Worm (Caenorhabditis elegans) whole organism, L1 larva: ENCODE data around the gene atgl-1.
A peak's percentile ranks its signal among the peaks of the same experiment; 100 is the strongest.

ENCODE experiments used
- C04F5.9 ChIP-seq: sonication (generic microtip); optimal IDR thresholded peaks from 2 replicates; lab custom pipeline; 2016; ENCODE audit warnings: missing genetic modification characterization, missing compliant biosample characterization
- C34B4.2 ChIP-seq: sonication (generic microtip); optimal IDR thresholded peaks from 2 replicates; lab custom pipeline; 2017; ENCODE audit warnings: mild to moderate bottlenecking, missing genetic modification characterization, missing compliant biosample characterization
- F16B12.6 ChIP-seq: fragments of 150-350 bp; optimal IDR thresholded peaks from 2 replicates; lab custom pipeline; 2014; ENCODE audit warnings: missing biosample characterization, missing genetic modification characterization
- Y116A8C.19 ChIP-seq: sonication (generic microtip); optimal IDR thresholded peaks from 2 replicates; lab custom pipeline; 2016; ENCODE audit warnings: missing compliant biosample characterization, missing genetic modification characterization, borderline replicate concordance
- alr-1 ChIP-seq: fragments of 200-800 bp; sonication (Bioruptor generic); optimal IDR thresholded peaks from 2 replicates; lab custom pipeline; 2018; ENCODE audit warnings: borderline replicate concordance, mild to moderate bottlenecking, missing genetic modification characterization, missing compliant biosample characterization
- ama-1 ChIP-seq: fragments of 150-350 bp; optimal IDR thresholded peaks from 2 replicates; lab custom pipeline; 2014
- ceh-63 ChIP-seq: fragments of 200-800 bp; sonication (Bioruptor generic); optimal IDR thresholded peaks from 2 replicates; lab custom pipeline; 2018; ENCODE audit warnings: mild to moderate bottlenecking, missing genetic modification characterization, missing compliant biosample characterization
- ceh-8 ChIP-seq: fragments of 200-800 bp; sonication (Bioruptor generic); optimal IDR thresholded peaks from 2 replicates; lab custom pipeline; 2018; ENCODE audit warnings: mild to moderate bottlenecking, missing genetic modification characterization, moderate library complexity, missing compliant biosample characterization
- ceh-88 ChIP-seq: fragments of 200-800 bp; sonication (Bioruptor generic); IDR thresholded peaks from 2 replicates; pipeline ENCODE4 v1.3.6; 2022; ENCODE audit warnings: missing genetic modification characterization, missing compliant biosample characterization
- ceh-90 ChIP-seq: sonication (generic microtip); optimal IDR thresholded peaks from 2 replicates; lab custom pipeline; 2016; ENCODE audit warnings: missing genetic modification characterization, missing compliant biosample characterization
- ces-1 ChIP-seq: fragments of 150-350 bp; optimal IDR thresholded peaks from 2 replicates; lab custom pipeline; 2014; ENCODE audit warnings: missing biosample characterization, missing genetic modification reagents, missing genetic modification characterization
- dsc-1 ChIP-seq: sonication (generic microtip); optimal IDR thresholded peaks from 2 replicates; lab custom pipeline; 2016; ENCODE audit warnings: mild to moderate bottlenecking, missing genetic modification characterization, missing compliant biosample characterization
- efl-1 ChIP-seq, 4 experiments: fragments of 150-350 bp; optimal IDR thresholded peaks in 3 of 4; peaks in 1 of 4; 1 replicate in 1 of 4; 2 replicates in 3 of 4; lab custom pipeline; 2014; ENCODE audit warnings: missing biosample characterization in 2 of 4, missing genetic modification characterization in 2 of 4, missing genetic modification reagents in 2 of 4
- efl-3 ChIP-seq: fragments of 200-800 bp; sonication (Bioruptor generic); optimal IDR thresholded peaks from 2 replicates; lab custom pipeline; 2018; ENCODE audit warnings: mild to moderate bottlenecking, missing genetic modification characterization, missing compliant biosample characterization
- egl-27 ChIP-seq, 2 experiments: fragments of 150-350 bp in 1 of 2; sonication (generic microtip); optimal IDR thresholded peaks; 3 replicates each; lab custom pipeline; 2017 to 2018; ENCODE audit warnings: missing biosample characterization in 2 of 2, missing genetic modification characterization in 2 of 2, missing genetic modification reagents in 2 of 2
- ets-5 ChIP-seq: fragments of 200-800 bp; sonication (Bioruptor generic); IDR thresholded peaks from 2 replicates; pipeline ENCODE4 v1.3.6; 2022; ENCODE audit warnings: missing genetic modification characterization, missing compliant biosample characterization
- fkh-10 ChIP-seq: sonication (generic microtip); optimal IDR thresholded peaks from 2 replicates; lab custom pipeline; 2017; ENCODE audit warnings: missing biosample characterization, missing genetic modification reagents, missing genetic modification characterization
- fkh-4 ChIP-seq: sonication (generic microtip); optimal IDR thresholded peaks from 2 replicates; lab custom pipeline; 2016; ENCODE audit warnings: missing compliant biosample characterization, missing genetic modification characterization, borderline replicate concordance
- fos-1 ChIP-seq: fragments of 150-350 bp; optimal IDR thresholded peaks from 2 replicates; lab custom pipeline; 2014; ENCODE audit warnings: missing biosample characterization, missing genetic modification characterization
- grh-1 ChIP-seq: fragments of 200-800 bp; sonication (Bioruptor generic); IDR thresholded peaks from 2 replicates; pipeline ENCODE4 v1.3.6; 2022; ENCODE audit warnings: missing genetic modification reagents, missing genetic modification characterization, missing compliant biosample characterization
- hlh-17 ChIP-seq: fragments of 200-800 bp; sonication (Bioruptor generic); optimal IDR thresholded peaks from 2 replicates; lab custom pipeline; 2018; ENCODE audit warnings: missing genetic modification characterization, mild to moderate bottlenecking, missing compliant biosample characterization, moderate library complexity, borderline replicate concordance
- hlh-4 ChIP-seq: sonication (generic microtip); optimal IDR thresholded peaks from 2 replicates; lab custom pipeline; 2016; ENCODE audit warnings: mild to moderate bottlenecking, missing genetic modification characterization, missing compliant biosample characterization
- irx-1 ChIP-seq: sonication (generic microtip); optimal IDR thresholded peaks from 2 replicates; lab custom pipeline; 2016; ENCODE audit warnings: missing genetic modification characterization, missing compliant biosample characterization
- isw-1 ChIP-seq: fragments of 200-800 bp; sonication (Bioruptor generic); IDR thresholded peaks from 2 replicates; pipeline ENCODE4 v1.3.6; 2022; ENCODE audit warnings: missing genetic modification characterization, missing compliant biosample characterization
- lin-13 ChIP-seq: fragments of 150-350 bp; optimal IDR thresholded peaks from 2 replicates; lab custom pipeline; 2014; ENCODE audit warnings: missing biosample characterization, missing genetic modification reagents, missing genetic modification characterization
- lin-14 ChIP-seq: fragments of 200-800 bp; sonication (Bioruptor generic); optimal IDR thresholded peaks from 2 replicates; lab custom pipeline; 2018; ENCODE audit warnings: mild to moderate bottlenecking, missing genetic modification characterization, moderate library complexity, missing compliant biosample characterization
- lin-15B ChIP-seq: fragments of 150-350 bp; sonication (generic microtip); optimal IDR thresholded peaks from 3 replicates; lab custom pipeline; 2014; ENCODE audit warnings: missing biosample characterization, missing genetic modification characterization
- lir-3 ChIP-seq: sonication (generic microtip); optimal IDR thresholded peaks from 2 replicates; lab custom pipeline; 2016; ENCODE audit warnings: mild to moderate bottlenecking, missing genetic modification characterization, moderate library complexity, missing compliant biosample characterization; ENCODE audit not compliant: poor library complexity
- mab-9 ChIP-seq: fragments of 200-800 bp; sonication (Bioruptor generic); IDR thresholded peaks from 2 replicates; pipeline ENCODE4 v1.3.6; 2022; ENCODE audit warnings: missing genetic modification reagents, missing genetic modification characterization, missing compliant biosample characterization
- mdl-1 ChIP-seq, 2 experiments: fragments of 150-350 bp; optimal IDR thresholded peaks; 2 replicates each; lab custom pipeline; 2014 to 2017; ENCODE audit warnings: missing biosample characterization in 2 of 2, missing genetic modification characterization in 2 of 2, inconsistent platforms in 1 of 2
- mep-1 ChIP-seq: fragments of 150-350 bp; optimal IDR thresholded peaks from 2 replicates; lab custom pipeline; 2014; ENCODE audit warnings: missing biosample characterization, missing genetic modification characterization
- nhr-11 ChIP-seq: fragments of 150-350 bp; optimal IDR thresholded peaks from 2 replicates; lab custom pipeline; 2014; ENCODE audit warnings: missing biosample characterization, missing genetic modification characterization
- nhr-20 ChIP-seq: sonication (generic microtip); optimal IDR thresholded peaks from 2 replicates; lab custom pipeline; 2016; ENCODE audit warnings: mild to moderate bottlenecking, missing genetic modification characterization, missing compliant biosample characterization
- nhr-237 ChIP-seq: fragments of 150-350 bp; optimal IDR thresholded peaks from 2 replicates; lab custom pipeline; 2014; ENCODE audit warnings: missing biosample characterization, missing genetic modification characterization
- nhr-84 ChIP-seq: sonication (generic microtip); optimal IDR thresholded peaks from 2 replicates; lab custom pipeline; 2017; ENCODE audit warnings: missing biosample characterization, missing genetic modification characterization
- pqm-1 ChIP-seq: sonication (generic microtip); optimal IDR thresholded peaks from 3 replicates; lab custom pipeline; 2017; ENCODE audit warnings: missing biosample characterization, missing genetic modification characterization
- rnt-1 ChIP-seq: sonication (generic microtip); optimal IDR thresholded peaks from 2 replicates; lab custom pipeline; 2016; ENCODE audit warnings: mild to moderate bottlenecking, missing genetic modification characterization, moderate library complexity, missing compliant biosample characterization
- skn-1 ChIP-seq: fragments of 150-350 bp; optimal IDR thresholded peaks from 2 replicates; lab custom pipeline; 2014; ENCODE audit warnings: missing biosample characterization, missing genetic modification characterization
- snpc-4 ChIP-seq: fragments of 150-350 bp; optimal IDR thresholded peaks from 2 replicates; lab custom pipeline; 2014; ENCODE audit warnings: missing biosample characterization, missing genetic modification characterization
- snu-23 ChIP-seq: sonication (generic microtip); optimal IDR thresholded peaks from 2 replicates; lab custom pipeline; 2016; ENCODE audit warnings: missing genetic modification characterization, missing compliant biosample characterization
- sup-37 ChIP-seq: fragments of 200-800 bp; sonication (Bioruptor generic); optimal IDR thresholded peaks from 2 replicates; lab custom pipeline; 2018; ENCODE audit warnings: mild to moderate bottlenecking, missing genetic modification characterization, missing compliant biosample characterization
- swsn-7 ChIP-seq: sonication (generic microtip); optimal IDR thresholded peaks from 2 replicates; lab custom pipeline; 2016; ENCODE audit warnings: missing genetic modification characterization, missing compliant biosample characterization
- tbx-2 ChIP-seq: sonication (generic microtip); optimal IDR thresholded peaks from 2 replicates; lab custom pipeline; 2016; ENCODE audit warnings: missing genetic modification characterization, missing compliant biosample characterization
- unc-62 ChIP-seq: fragments of 150-350 bp; optimal IDR thresholded peaks from 2 replicates; lab custom pipeline; 2014; ENCODE audit warnings: missing biosample characterization, missing genetic modification reagents, missing genetic modification characterization
- unc-86 ChIP-seq: sonication (generic microtip); optimal IDR thresholded peaks from 2 replicates; lab custom pipeline; 2016; ENCODE audit warnings: missing genetic modification characterization, missing compliant biosample characterization
- ztf-11 ChIP-seq, 2 experiments: sonication (generic microtip); optimal IDR thresholded peaks; 2 replicates each; lab custom pipeline; 2016 to 2017; ENCODE audit warnings: missing genetic modification characterization in 2 of 2, missing biosample characterization in 1 of 2, missing compliant biosample characterization in 1 of 2

atgl-1 gene

DNA sequence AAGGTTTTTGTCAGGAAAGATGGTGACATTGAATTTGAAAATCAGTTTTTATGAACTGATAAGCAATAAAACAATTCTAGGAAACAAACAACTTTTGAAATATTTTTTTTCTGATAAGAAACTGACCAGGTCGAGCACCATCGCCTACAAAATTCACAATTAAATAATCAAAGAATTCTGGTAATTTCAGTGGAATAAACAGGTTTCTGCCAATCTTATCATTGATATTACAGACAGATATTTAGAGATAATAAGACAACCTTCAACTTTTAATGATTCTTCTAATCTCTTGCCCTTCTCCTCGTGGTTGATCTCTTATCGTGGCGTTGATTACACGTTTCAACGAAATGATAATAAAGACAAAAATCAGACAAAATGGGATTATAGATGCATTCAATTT lies 22.9 kb downstream of the atgl-1 start (continued):
- no peak for TF ChIP-seq Y116A8C.19 (tag; lab: Kevin White, UChicago)
- no peak for TF ChIP-seq C04F5.9 (tag; lab: Kevin White, UChicago)
- no peak for TF ChIP-seq nhr-237
- TF ChIP-seq ceh-90 (tag; lab: Kevin White, UChicago) = no peak
- TF ChIP-seq efl-1 (optimal IDR thresholded peaks at IDR 0.05; lab: Kevin White, UChicago) = no peak
- TF ChIP-seq efl-1 (GFP tag; optimal IDR thresholded peaks at IDR 0.05 in 1 of 2; lab: Kevin White, UChicago) = peak in 1 of 2 experiments; percentile 74
- TF ChIP-seq ceh-8 (GFP tag; lab: Kevin White, UChicago) = no peak
- TF ChIP-seq hlh-17 (GFP tag; lab: Kevin White, UChicago) = no peak
- peak; percentile 50; the same call in 1 of the 2 replicates for TF ChIP-seq grh-1
- no peak for TF ChIP-seq hlh-4 (tag; lab: Kevin White, UChicago)
- TF ChIP-seq ama-1 (lab: Kevin White, UChicago) = no peak
- TF ChIP-seq nhr-11 (tag; lab: Kevin White, UChicago) = no peak
- TF ChIP-seq lin-13 (GFP tag; lab: Kevin White, UChicago) = no peak
- no peak for TF ChIP-seq efl-3 (GFP tag; lab: Kevin White, UChicago)
- no peak for TF ChIP-seq nhr-84
- no peak for TF ChIP-seq swsn-7 (tag; lab: Kevin White, UChicago)
- no peak for TF ChIP-seq fos-1
- no peak for TF ChIP-seq irx-1
- TF ChIP-seq F16B12.6 (tag; lab: Kevin White, UChicago) = no peak
- no peak for TF ChIP-seq tbx-2 (tag; lab: Kevin White, UChicago)
- TF ChIP-seq egl-27 (tag; optimal IDR thresholded peaks at IDR 0.05; lab: Kevin White, UChicago) = no peak
- no peak for TF ChIP-seq lir-3 (tag; lab: Kevin White, UChicago)
- TF ChIP-seq nhr-20 (tag; lab: Kevin White, UChicago) = peak; percentile 61
- no peak for TF ChIP-seq rnt-1
- TF ChIP-seq fkh-4 = no peak
- TF ChIP-seq ztf-11 (tag; optimal IDR thresholded peaks at IDR 0.05; lab: Kevin White, UChicago) = no peak
- TF ChIP-seq snu-23 (GFP tag; lab: Kevin White, UChicago) = peak; percentile 34
- no peak for TF ChIP-seq unc-86
- no peak for TF ChIP-seq fkh-10
- no peak for TF ChIP-seq dsc-1 (tag; lab: Kevin White, UChicago)
- TF ChIP-seq pqm-1 (tag; lab: Kevin White, UChicago) = peak; percentile 23
- TF ChIP-seq ceh-88 (GFP tag; lab: Robert Waterston, UW) = no peak
- no peak for TF ChIP-seq isw-1
- peak; percentile 59 for TF ChIP-seq lin-14
- TF ChIP-seq ets-5 = no peak
- no peak for TF ChIP-seq unc-62 (GFP tag; lab: Kevin White, UChicago)
- no peak for TF ChIP-seq C34B4.2 (tag; lab: Kevin White, UChicago)
- no peak for TF ChIP-seq ces-1 (GFP tag; lab: Kevin White, UChicago)
- TF ChIP-seq alr-1 = no peak
- no peak for TF ChIP-seq sup-37 (GFP tag; lab: Kevin White, UChicago)
- TF ChIP-seq lin-15B (tag; lab: Kevin White, UChicago) = no peak
- no peak for TF ChIP-seq mab-9 (GFP tag; lab: Robert Waterston, UW)
- TF ChIP-seq ceh-63 (GFP tag; lab: Kevin White, UChicago) = no peak
- TF ChIP-seq mep-1 (tag; lab: Kevin White, UChicago) = no peak
- no peak for TF ChIP-seq mdl-1 (tag; optimal IDR thresholded peaks at IDR 0.05; lab: Kevin White, UChicago)
- TF ChIP-seq snpc-4 (tag; lab: Kevin White, UChicago) = no peak
- TF ChIP-seq skn-1 (tag; lab: Kevin White, UChicago) = no peak
- TF ChIP-seq, all 84 proteins: peak for 14
